Fruit fly (Drosophila melanogaster): ENCODE measurements around the gene CG8012.

The CG8012 gene

dm6 chr3L:8197779-8198279, 17.3 kb upstream of the CG8012 start, which contains the start of the genes UbcE2M and Dhps (continued):
- TF ChIP-seq prd (optimal IDR thresholded peaks at IDR 0.05) (no peak), prd (GFP tag; IDR thresholded peaks at IDR 0.05) (peak; percentile 82), esg (GFP tag; conservative IDR thresholded peaks at IDR 0.05) (peak; percentile 66), tio (GFP tag; optimal IDR thresholded peaks at IDR 0.05) (no peak), knrl (GFP tag; IDR thresholded peaks at IDR 0.05; ENCODE audit: partially characterized antibody) (peak; percentile 83), CG11456 (GFP tag; IDR thresholded peaks at IDR 0.05) (peak; percentile 80), Lim3 (GFP tag; IDR thresholded peaks at IDR 0.05) (no peak), jing (GFP tag; optimal IDR thresholded peaks at IDR 0.05) (no peak), peb (GFP tag; IDR thresholded peaks at IDR 0.05) (peak; percentile 43; the same call in 1 of the 2 replicates), CG18599 (GFP tag; optimal IDR thresholded peaks at IDR 0.05) (no peak), fd102C (GFP tag; optimal IDR thresholded peaks at IDR 0.05) (no peak), CG14014 (GFP tag; IDR thresholded peaks at IDR 0.05) (peak; percentile 48; the same call in 1 of the 2 replicates), Myb (GFP tag; optimal IDR thresholded peaks at IDR 0.05) (peak; percentile 66), CG4617 (GFP tag; optimal IDR thresholded peaks at IDR 0.05; ENCODE audit: borderline replicate concordance) (peak; percentile 65), trh (GFP tag; optimal IDR thresholded peaks at IDR 0.05) (peak; percentile 42), pzg (GFP tag; optimal IDR thresholded peaks at IDR 0.05) (peak; percentile 55)

DNA sequence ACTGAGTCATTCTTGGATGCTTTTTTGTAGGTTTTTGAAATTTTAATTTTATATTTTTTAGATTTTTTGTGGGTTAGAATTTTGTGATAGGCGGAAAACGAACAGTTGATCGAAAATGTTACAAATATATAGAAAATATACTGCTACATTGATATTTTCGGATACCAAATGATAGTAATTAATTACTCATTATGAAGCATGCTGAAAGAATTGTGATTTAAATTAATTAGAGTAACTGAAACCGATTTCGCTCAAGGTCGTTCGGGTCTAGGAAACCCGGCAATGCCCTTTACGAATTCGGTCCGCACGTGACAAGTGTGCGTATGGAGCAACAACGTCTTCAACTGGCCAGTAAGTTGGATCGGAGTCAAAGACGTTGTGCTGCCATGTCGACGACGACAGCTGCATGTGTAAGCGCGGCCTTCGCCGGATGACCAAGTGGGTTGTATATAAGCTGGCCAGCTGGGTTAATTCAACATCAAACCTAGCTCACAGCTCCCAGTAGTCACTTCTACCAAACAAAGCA, 12.7 kb upstream of the CG8012 start, which contains the start of the genes CG7366 and CG13679:
CG7366 (minus strand) TSS at position 101 of the 526 bp plus-strand sequence.
CG13679 (plus strand) TSS at position 476 of the 526 bp plus-strand sequence.
- TF ChIP-seq dan (GFP tag; IDR thresholded peaks at IDR 0.05) (no peak), CG12104 (GFP tag; optimal IDR thresholded peaks at IDR 0.05) (no peak), CG3995 (GFP tag; optimal IDR thresholded peaks at IDR 0.05) (no peak), CG2202 (tag; optimal IDR thresholded peaks at IDR 0.05) (no peak), E2f1 (GFP tag; IDR thresholded peaks at IDR 0.05) (no peak), bbx (GFP tag; IDR thresholded peaks at IDR 0.05; ENCODE audit: partially characterized antibody) (no peak), CG16779 (GFP tag; IDR thresholded peaks at IDR 0.05) (no peak), Lpt (GFP tag; optimal IDR thresholded peaks at IDR 0.05) (no peak), Hr39 (optimal IDR thresholded peaks at IDR 0.05) (no peak), CG17568 (GFP tag; optimal IDR thresholded peaks at IDR 0.05) (no peak)

- TF ChIP-seq CG12659 (GFP tag; optimal IDR thresholded peaks at IDR 0.05) (no peak), gfzf (GFP tag; optimal IDR thresholded peaks at IDR 0.05) (peak; percentile 37), stwl (tag; optimal IDR thresholded peaks at IDR 0.05) (peak; percentile 91)
Measured at dm6 chr3L:8210596-8210995, 4.5 kb upstream of the CG8012 start, which contains the start of gene tut. Gene tut, minus strand, starts transcription at chr3L:8210743.

DNA sequence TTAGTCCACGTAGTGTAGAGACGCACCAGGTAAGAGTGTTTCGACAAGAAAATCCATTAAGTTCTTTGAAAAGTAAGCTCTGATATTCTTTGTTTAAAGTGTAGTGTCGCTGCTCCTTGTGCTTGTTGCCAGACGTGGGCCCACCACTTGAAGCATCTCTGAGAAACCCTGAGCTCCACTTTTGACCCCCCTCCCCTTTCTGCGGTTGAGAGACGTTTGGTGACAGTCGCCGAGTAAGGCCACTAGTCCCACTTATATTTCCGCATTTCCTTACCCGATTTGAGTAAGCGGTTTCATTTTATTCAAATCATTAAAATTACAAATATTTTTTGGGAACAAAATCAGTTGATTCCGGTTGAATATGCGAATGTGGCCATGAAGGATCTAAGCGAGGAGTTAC, 3.5 kb upstream of the CG8012 start, which contains the start of gene CG8006:
CG8006 (plus strand) TSS at position 301 of the 400 bp plus-strand sequence.
- TF ChIP-seq Ets65A (GFP tag) (peak; percentile 90), Ssrp (tag; optimal IDR thresholded peaks at IDR 0.05) (no peak), Spps (tag; optimal IDR thresholded peaks at IDR 0.05) (no peak), z (GFP tag; IDR thresholded peaks at IDR 0.05) (no peak), CG3163 (GFP tag; optimal IDR thresholded peaks at IDR 0.05) (no peak), kay (GFP tag; optimal IDR thresholded peaks at IDR 0.05) (no peak)

All from whole organism, embryonic.